Worm (Caenorhabditis elegans) whole organism, L1 larva: ENCODE measurements around the gene F07E5.13.

ENCODE experiments used
- F16B12.6 ChIP-seq: fragments of 150-350 bp; optimal IDR thresholded peaks from 2 replicates; lab custom pipeline; 2014; ENCODE audit warnings: missing biosample characterization, missing genetic modification characterization
- ceh-63 ChIP-seq: fragments of 200-800 bp; sonication (Bioruptor generic); optimal IDR thresholded peaks from 2 replicates; lab custom pipeline; 2018; ENCODE audit warnings: mild to moderate bottlenecking, missing genetic modification characterization, missing compliant biosample characterization
- ceh-8 ChIP-seq: fragments of 200-800 bp; sonication (Bioruptor generic); optimal IDR thresholded peaks from 2 replicates; lab custom pipeline; 2018; ENCODE audit warnings: mild to moderate bottlenecking, missing genetic modification characterization, moderate library complexity, missing compliant biosample characterization
- ceh-88 ChIP-seq: fragments of 200-800 bp; sonication (Bioruptor generic); IDR thresholded peaks from 2 replicates; pipeline ENCODE4 v1.3.6; 2022; ENCODE audit warnings: missing genetic modification characterization, missing compliant biosample characterization
- efl-1 ChIP-seq, 4 experiments: fragments of 150-350 bp; optimal IDR thresholded peaks in 3 of 4; peaks in 1 of 4; 1 replicate in 1 of 4; 2 replicates in 3 of 4; lab custom pipeline; 2014; ENCODE audit warnings: missing biosample characterization in 2 of 4, missing genetic modification characterization in 2 of 4, missing genetic modification reagents in 2 of 4
- egl-13 ChIP-seq: sonication (generic microtip); optimal IDR thresholded peaks from 2 replicates; lab custom pipeline; 2016; ENCODE audit warnings: missing genotype, missing genetic modification reagents, missing genetic modification characterization, missing compliant biosample characterization
- elt-2 ChIP-seq: sonication (generic microtip); optimal IDR thresholded peaks from 2 replicates; lab custom pipeline; 2016; ENCODE audit warnings: missing genetic modification characterization, mild to moderate bottlenecking, inconsistent platforms, missing compliant biosample characterization, missing genetic modification reagents
- fkh-10 ChIP-seq: sonication (generic microtip); optimal IDR thresholded peaks from 2 replicates; lab custom pipeline; 2017; ENCODE audit warnings: missing biosample characterization, missing genetic modification reagents, missing genetic modification characterization
- hlh-17 ChIP-seq: fragments of 200-800 bp; sonication (Bioruptor generic); optimal IDR thresholded peaks from 2 replicates; lab custom pipeline; 2018; ENCODE audit warnings: missing genetic modification characterization, mild to moderate bottlenecking, missing compliant biosample characterization, moderate library complexity, borderline replicate concordance
- hpl-2 ChIP-seq: fragments of 150-350 bp; optimal IDR thresholded peaks from 2 replicates; lab custom pipeline; 2014; ENCODE audit warnings: missing biosample characterization, missing genetic modification reagents, missing genetic modification characterization
- irx-1 ChIP-seq: sonication (generic microtip); optimal IDR thresholded peaks from 2 replicates; lab custom pipeline; 2016; ENCODE audit warnings: missing genetic modification characterization, missing compliant biosample characterization
- jun-1 ChIP-seq: fragments of 150-350 bp; optimal IDR thresholded peaks from 2 replicates; lab custom pipeline; 2014; ENCODE audit warnings: missing biosample characterization, missing genetic modification reagents, missing genetic modification characterization
- lin-13 ChIP-seq: fragments of 150-350 bp; optimal IDR thresholded peaks from 2 replicates; lab custom pipeline; 2014; ENCODE audit warnings: missing biosample characterization, missing genetic modification reagents, missing genetic modification characterization
- lin-35 ChIP-seq, 2 experiments: fragments of 150-350 bp; optimal IDR thresholded peaks; 2 replicates each; lab custom pipeline; 2014; ENCODE audit warnings: missing biosample characterization in 2 of 2, missing genetic modification characterization in 2 of 2, missing genetic modification reagents in 2 of 2
- mdl-1 ChIP-seq, 2 experiments: fragments of 150-350 bp; optimal IDR thresholded peaks; 2 replicates each; lab custom pipeline; 2014 to 2017; ENCODE audit warnings: missing biosample characterization in 2 of 2, missing genetic modification characterization in 2 of 2, inconsistent platforms in 1 of 2
- mep-1 ChIP-seq: fragments of 150-350 bp; optimal IDR thresholded peaks from 2 replicates; lab custom pipeline; 2014; ENCODE audit warnings: missing biosample characterization, missing genetic modification characterization
- nhr-11 ChIP-seq: fragments of 150-350 bp; optimal IDR thresholded peaks from 2 replicates; lab custom pipeline; 2014; ENCODE audit warnings: missing biosample characterization, missing genetic modification characterization
- nhr-20 ChIP-seq: sonication (generic microtip); optimal IDR thresholded peaks from 2 replicates; lab custom pipeline; 2016; ENCODE audit warnings: mild to moderate bottlenecking, missing genetic modification characterization, missing compliant biosample characterization
- nhr-71 ChIP-seq: sonication (generic microtip); optimal IDR thresholded peaks from 2 replicates; lab custom pipeline; 2016; ENCODE audit warnings: mild to moderate bottlenecking, missing genetic modification characterization, moderate library complexity, missing compliant biosample characterization
- nhr-77 ChIP-seq: fragments of 150-350 bp; optimal IDR thresholded peaks from 2 replicates; lab custom pipeline; 2014; ENCODE audit warnings: missing biosample characterization, missing genetic modification characterization
- nhr-85 ChIP-seq: sonication (generic microtip); peaks from one replicate; lab custom pipeline; 2016; ENCODE audit warnings: missing genetic modification characterization, inconsistent platforms, missing compliant biosample characterization
- pqm-1 ChIP-seq: sonication (generic microtip); optimal IDR thresholded peaks from 3 replicates; lab custom pipeline; 2017; ENCODE audit warnings: missing biosample characterization, missing genetic modification characterization
- snpc-4 ChIP-seq: fragments of 150-350 bp; optimal IDR thresholded peaks from 2 replicates; lab custom pipeline; 2014; ENCODE audit warnings: missing biosample characterization, missing genetic modification characterization
- snu-23 ChIP-seq: sonication (generic microtip); optimal IDR thresholded peaks from 2 replicates; lab custom pipeline; 2016; ENCODE audit warnings: missing genetic modification characterization, missing compliant biosample characterization
- sox-4 ChIP-seq: sonication (generic microtip); optimal IDR thresholded peaks from 2 replicates; lab custom pipeline; 2016; ENCODE audit warnings: missing genetic modification characterization, missing compliant biosample characterization
- sup-37 ChIP-seq: fragments of 200-800 bp; sonication (Bioruptor generic); optimal IDR thresholded peaks from 2 replicates; lab custom pipeline; 2018; ENCODE audit warnings: mild to moderate bottlenecking, missing genetic modification characterization, missing compliant biosample characterization
- swsn-7 ChIP-seq: sonication (generic microtip); optimal IDR thresholded peaks from 2 replicates; lab custom pipeline; 2016; ENCODE audit warnings: missing genetic modification characterization, missing compliant biosample characterization
- tbx-2 ChIP-seq: sonication (generic microtip); optimal IDR thresholded peaks from 2 replicates; lab custom pipeline; 2016; ENCODE audit warnings: missing genetic modification characterization, missing compliant biosample characterization
- unc-130 ChIP-seq: fragments of 150-350 bp; optimal IDR thresholded peaks from 2 replicates; lab custom pipeline; 2017; ENCODE audit warnings: missing biosample characterization, missing genetic modification characterization, inconsistent platforms
- unc-30 ChIP-seq: sonication (generic microtip); optimal IDR thresholded peaks from 2 replicates; lab custom pipeline; 2017; ENCODE audit warnings: missing biosample characterization, missing genetic modification characterization
- unc-98 ChIP-seq: fragments of 200-800 bp; sonication (Bioruptor generic); IDR thresholded peaks from 2 replicates; pipeline ENCODE4 v1.3.6; 2022; ENCODE audit warnings: missing genetic modification characterization, missing compliant biosample characterization
- vab-15 ChIP-seq: sonication (generic microtip); optimal IDR thresholded peaks from 2 replicates; lab custom pipeline; 2017; ENCODE audit warnings: missing genotype, mild to moderate bottlenecking, missing genetic modification characterization, missing compliant biosample characterization
- xbp-1 ChIP-seq: sonication (generic microtip); optimal IDR thresholded peaks from 2 replicates; lab custom pipeline; 2016; ENCODE audit warnings: missing genetic modification characterization, missing compliant biosample characterization
- zag-1 ChIP-seq: fragments of 150-350 bp; optimal IDR thresholded peaks from 2 replicates; lab custom pipeline; 2014; ENCODE audit warnings: missing biosample characterization, missing genetic modification characterization
- zip-4 ChIP-seq: fragments of 200-800 bp; sonication (Bioruptor generic); optimal IDR thresholded peaks from 2 replicates; lab custom pipeline; 2018; ENCODE audit warnings: mild to moderate bottlenecking, missing genetic modification characterization, moderate library complexity, missing compliant biosample characterization
- ztf-4 ChIP-seq: fragments of 150-350 bp; optimal IDR thresholded peaks from 2 replicates; lab custom pipeline; 2014; ENCODE audit warnings: missing biosample characterization, missing genetic modification characterization

F07E5.13 gene

DNA sequence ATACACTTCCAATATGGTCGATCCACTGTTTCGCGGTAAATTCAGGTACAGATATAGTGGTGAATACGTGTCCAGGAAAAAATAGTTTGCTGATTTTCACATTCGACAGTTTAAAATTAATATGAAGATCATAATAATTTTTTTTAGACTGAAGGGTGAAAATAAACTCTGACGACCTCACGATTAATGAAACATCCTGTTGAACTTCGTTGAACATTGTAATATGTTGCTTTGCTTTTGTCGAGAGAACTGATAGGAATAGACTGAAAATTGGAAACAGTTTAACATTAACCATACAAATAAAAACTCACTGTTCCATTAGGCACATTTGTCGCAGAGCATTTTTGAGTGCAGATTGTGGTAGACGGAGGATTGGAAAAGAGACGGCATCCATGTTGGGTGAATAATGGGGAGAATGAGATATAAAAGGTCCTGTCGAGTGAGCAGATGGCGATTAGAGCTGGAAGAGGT, 29.6 kb upstream of the F07E5.13 start, which contains the start of gene fbxb-37:
TSS of gene fbxb-37 (minus strand) at position 421 of the 471 bp plus-strand sequence.
- TF ChIP-seq F16B12.6 (tag; lab: Kevin White, UChicago), result no peak
- TF ChIP-seq swsn-7 (tag; lab: Kevin White, UChicago), result no peak
- no peak for TF ChIP-seq irx-1
- TF ChIP-seq elt-2, result no peak
- TF ChIP-seq nhr-85 (tag; lab: Kevin White, UChicago), result no peak
- TF ChIP-seq pqm-1 (tag; lab: Kevin White, UChicago), result no peak
- no peak for TF ChIP-seq snu-23
- TF ChIP-seq nhr-11 (tag; lab: Kevin White, UChicago), result no peak
- no peak for TF ChIP-seq lin-13
- no peak for TF ChIP-seq ceh-63 (GFP tag; lab: Kevin White, UChicago)
- no peak for TF ChIP-seq hlh-17 (GFP tag; lab: Kevin White, UChicago)
- TF ChIP-seq unc-98, result no peak
- TF ChIP-seq vab-15 (tag; lab: Kevin White, UChicago), result no peak
- no peak for TF ChIP-seq ceh-8 (GFP tag; lab: Kevin White, UChicago)
- no peak for TF ChIP-seq ztf-4 (tag; lab: Kevin White, UChicago)
- TF ChIP-seq, all 84 proteins: peak for 0

ce11 chrII:2091972-2092371, 28.1 kb upstream of the F07E5.13 start, which contains the start of gene T16A1.10:
Gene T16A1.10 (minus strand): TSS chrII:2092094.
- TF ChIP-seq mdl-1 (tag; optimal IDR thresholded peaks at IDR 0.05; lab: Kevin White, UChicago) (no peak), zag-1 (tag; lab: Kevin White, UChicago) (no peak), vab-15 (tag; lab: Kevin White, UChicago) (no peak), xbp-1 (tag; lab: Kevin White, UChicago) (no peak), efl-1 (optimal IDR thresholded peaks at IDR 0.05; lab: Kevin White, UChicago) (no peak), efl-1 (GFP tag; optimal IDR thresholded peaks at IDR 0.05 in 1 of 2; lab: Kevin White, UChicago) (peak in 1 of 2 experiments; percentile 17)

DNA sequence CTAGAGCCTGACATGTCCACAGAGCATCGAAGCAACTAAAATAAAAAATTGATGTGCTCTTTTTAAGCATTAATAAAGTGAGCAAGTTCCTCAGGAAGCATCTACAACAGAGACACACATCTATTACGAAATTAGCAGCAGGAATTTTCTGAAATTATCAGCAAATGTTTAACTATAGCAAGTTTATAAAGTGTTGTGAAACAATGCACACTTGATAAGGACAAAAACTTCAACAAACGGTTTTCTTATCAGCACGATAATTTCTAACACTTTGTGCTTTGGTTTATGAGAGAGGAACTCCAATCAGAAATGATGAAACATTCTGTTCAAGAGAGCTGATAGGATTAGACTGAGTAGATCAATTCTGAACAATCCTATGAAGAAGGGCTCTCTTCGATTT, 26.7 kb upstream of the F07E5.13 start, which contains the start of gene trpl-5:
TSS of gene trpl-5 (minus strand) at position 32 of the 400 bp plus-strand sequence.
- no peak for TF ChIP-seq zag-1 (tag; lab: Kevin White, UChicago)
- no peak for TF ChIP-seq xbp-1 (tag; lab: Kevin White, UChicago)
- TF ChIP-seq fkh-10 (GFP tag; lab: Kevin White, UChicago), result no peak
- no peak for TF ChIP-seq swsn-7 (tag; lab: Kevin White, UChicago)
- TF ChIP-seq snpc-4 (tag; lab: Kevin White, UChicago), result no peak
- TF ChIP-seq lin-35 (GFP tag; optimal IDR thresholded peaks at IDR 0.05; lab: Kevin White, UChicago), result peak in 1 of 2 experiments; percentile 17
- TF ChIP-seq zip-4 (GFP tag; lab: Kevin White, UChicago), result no peak
- peak; percentile 59 for TF ChIP-seq jun-1 (tag; lab: Kevin White, UChicago)
- peak; percentile 81 for TF ChIP-seq pqm-1 (tag; lab: Kevin White, UChicago)
- no peak for TF ChIP-seq mep-1 (tag; lab: Kevin White, UChicago)
- no peak for TF ChIP-seq ztf-4 (tag; lab: Kevin White, UChicago)
- TF ChIP-seq unc-30, result no peak
- TF ChIP-seq elt-2, result peak; percentile 94
- TF ChIP-seq ceh-88, result no peak
- no peak for TF ChIP-seq nhr-71
- TF ChIP-seq tbx-2 (tag; lab: Kevin White, UChicago), result no peak
- TF ChIP-seq sup-37 (GFP tag; lab: Kevin White, UChicago), result no peak
- TF ChIP-seq sox-4 (tag; lab: Kevin White, UChicago), result no peak
- no peak for TF ChIP-seq snu-23
- TF ChIP-seq nhr-20 (tag; lab: Kevin White, UChicago), result no peak
- no peak for TF ChIP-seq nhr-11 (tag; lab: Kevin White, UChicago)
- no peak for TF ChIP-seq unc-130 (tag; lab: Kevin White, UChicago)
- no peak for TF ChIP-seq nhr-77

ce11 chrII:2087206-2087605, 23.3 kb upstream of the F07E5.13 start:
- TF ChIP-seq hpl-2 (GFP tag; lab: Kevin White, UChicago) (no peak), egl-13 (tag; lab: Kevin White, UChicago) (no peak), unc-30 (no peak), mdl-1 (tag; optimal IDR thresholded peaks at IDR 0.05; lab: Kevin White, UChicago) (no peak)
